Fruit fly (Drosophila melanogaster): ENCODE measurements around the gene CG14907.

DNA sequence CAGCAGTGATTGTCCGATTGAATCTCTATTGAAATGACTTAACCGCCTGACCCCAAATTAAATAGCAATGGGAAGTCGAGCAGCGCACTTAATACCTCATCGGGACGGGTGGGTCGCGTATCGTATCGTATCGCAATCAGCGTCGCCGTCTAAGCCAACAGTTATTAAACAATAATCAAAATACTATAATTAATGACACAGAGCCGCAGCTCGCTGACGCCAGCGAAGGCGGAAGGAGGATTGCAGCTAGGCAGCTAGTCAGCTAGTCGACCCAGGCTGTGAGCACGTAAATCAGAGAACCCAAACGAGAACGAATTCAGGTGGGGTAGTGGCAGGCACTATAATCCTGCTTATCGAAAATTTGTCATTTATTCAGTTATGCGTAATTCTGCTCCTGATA lies 43.2 kb downstream of the CG14907 start, which contains the start of gene NPF:
- TF ChIP-seq CG7101 (tag; optimal IDR thresholded peaks at IDR 0.05) = no peak
- TF ChIP-seq ovo (GFP tag; optimal IDR thresholded peaks at IDR 0.05) = no peak
- no peak for TF ChIP-seq pad (GFP tag; optimal IDR thresholded peaks at IDR 0.05)
- no peak for TF ChIP-seq Crg-1 (GFP tag; optimal IDR thresholded peaks at IDR 0.05)
- TF ChIP-seq kay (GFP tag; ENCODE audit: borderline replicate concordance) = no peak
- TF ChIP-seq toe (GFP tag; optimal IDR thresholded peaks at IDR 0.05) = no peak
- TF ChIP-seq bab1 (GFP tag; optimal IDR thresholded peaks at IDR 0.05) = no peak
- no peak for TF ChIP-seq CG7045 (GFP tag; optimal IDR thresholded peaks at IDR 0.05)
- no peak for TF ChIP-seq tj (GFP tag; optimal IDR thresholded peaks at IDR 0.05)
